Worm (Caenorhabditis elegans) whole organism, early embryonic: ENCODE data around the gene vha-1.
A peak's percentile ranks its signal among the peaks of the same experiment; 100 is the strongest.

Experiments used
- ama-1 ChIP-seq: fragments of 150-350 bp; optimal IDR thresholded peaks from 2 replicates; lab custom pipeline; 2014
- pes-1 ChIP-seq: fragments of 200-800 bp; sonication (Bioruptor generic); IDR thresholded peaks from 2 replicates; pipeline ENCODE4 v1.3.6; 2022; ENCODE audit warnings: missing genetic modification reagents, missing genetic modification characterization, missing compliant biosample characterization
- tbx-37 ChIP-seq: fragments of 200-800 bp; sonication (Bioruptor generic); conservative IDR thresholded peaks from 2 replicates; pipeline ENCODE4 v1.3.6; 2022; ENCODE audit warnings: missing genetic modification reagents, missing genetic modification characterization, missing compliant biosample characterization

DNA sequence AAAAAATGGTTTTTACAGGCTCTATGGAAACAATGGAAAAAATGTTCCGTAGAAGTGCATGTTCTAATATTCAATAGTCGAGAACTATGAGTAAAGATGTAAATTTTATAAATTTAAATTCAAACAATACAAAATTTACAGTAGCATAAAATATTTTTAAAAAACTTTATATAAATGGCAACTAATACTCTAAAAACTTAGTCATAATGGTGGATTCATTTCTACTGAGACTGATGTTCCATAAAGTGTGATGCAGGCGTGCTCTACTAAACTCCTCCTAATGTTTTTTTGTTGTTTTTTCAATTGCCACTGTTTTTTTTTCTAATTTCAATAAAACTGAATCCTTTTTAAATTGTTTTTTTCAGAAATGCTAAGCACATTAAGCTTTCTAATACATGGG is 27.1 kb downstream of the vha-1 start, which contains the start of gene gtap-2:
- TF ChIP-seq ama-1 (lab: Kevin White, UChicago) (no peak), tbx-37 (0 out of 2 replicates have a peak, but pooled peaks have one; percentile 37), pes-1 (GFP tag; lab: Robert Waterston, UW) (no peak)
